Worm (Caenorhabditis elegans) whole organism, L2 larva: Measurements from ENCODE around the gene C39E9.12.

Source experiments
- ceh-82 ChIP-seq: fragments of 150-350 bp; optimal IDR thresholded peaks from 2 replicates; lab custom pipeline; 2014; ENCODE audit warnings: missing biosample characterization, missing genetic modification characterization

The C39E9.12 gene

DNA sequence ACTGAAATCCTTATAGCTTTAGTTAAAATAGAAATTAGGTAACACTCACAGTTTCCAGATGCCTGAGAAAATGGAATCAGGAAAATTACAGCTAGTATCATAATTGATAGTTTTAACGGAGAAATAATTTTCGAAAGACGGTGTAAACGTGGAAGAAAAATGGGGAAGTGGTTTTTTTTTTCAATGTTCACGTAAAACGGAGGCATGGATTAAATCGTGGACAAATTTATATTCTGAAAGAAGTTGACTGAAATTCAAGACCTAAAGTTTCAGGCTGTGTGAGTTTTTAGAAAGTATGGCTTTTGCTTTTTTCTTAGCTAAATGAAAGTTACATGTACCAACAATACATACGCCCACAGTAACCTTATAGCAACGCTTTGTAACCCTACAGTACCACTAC, 48.4 kb downstream of the C39E9.12 start, which contains the start of gene spe-43:
Gene spe-43 (minus strand): TSS at position 101 of the 400 bp plus-strand sequence.
- no peak for TF ChIP-seq ceh-82 (tag; lab: Kevin White, UChicago)
